Fruit fly (Drosophila melanogaster): ENCODE results near the gene CG15022.
A peak's percentile ranks its signal among the peaks of the same experiment; 100 is the strongest.

CG15022 gene

DNA sequence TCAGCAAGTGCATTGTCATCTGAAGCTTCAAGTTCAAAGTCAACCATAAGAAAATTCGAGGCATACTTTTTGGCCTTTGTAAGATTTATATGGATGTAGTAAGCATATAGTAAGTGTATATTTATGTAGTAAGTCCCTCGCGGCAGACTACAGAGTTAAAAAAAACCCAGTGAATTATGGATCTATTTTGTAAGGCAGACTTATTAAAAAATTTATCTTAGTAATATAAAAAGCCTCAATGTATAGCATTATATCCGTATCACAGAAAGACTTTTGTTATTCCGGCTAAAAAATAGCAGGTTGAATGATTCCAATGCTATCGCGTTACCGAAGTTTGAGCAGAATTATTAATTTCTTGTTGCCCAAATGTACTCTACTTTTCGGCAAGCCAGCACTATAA, 24.5 kb upstream of the CG15022 start:
- TF ChIP-seq sens (GFP tag) (peak; percentile 81), lola (GFP tag; optimal IDR thresholded peaks at IDR 0.05) (peak in 1 of 3 experiments; percentile 39), CG13894 (tag; optimal IDR thresholded peaks at IDR 0.05) (peak; percentile 73), CG12659 (GFP tag; optimal IDR thresholded peaks at IDR 0.05) (no peak)

DNA sequence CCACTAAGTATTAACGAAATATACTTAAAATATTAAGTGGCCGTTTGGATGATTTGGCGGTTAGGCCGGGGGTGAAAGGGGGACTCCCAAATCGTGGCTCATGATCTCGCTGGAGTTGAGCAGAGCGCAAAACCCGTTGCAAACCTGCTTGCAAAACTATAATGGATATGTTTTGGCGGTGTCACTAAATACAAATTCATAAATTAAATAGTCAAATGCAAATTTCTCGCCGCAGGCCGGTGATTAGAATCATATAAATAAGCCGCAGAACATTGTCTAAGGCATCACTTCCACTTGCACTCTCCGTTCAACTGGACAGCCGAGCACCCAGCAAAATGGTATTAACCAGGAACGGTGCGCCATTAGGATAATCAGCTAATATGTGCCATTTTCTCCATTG, 22.4 kb upstream of the CG15022 start, which contains the start of gene CG11350:
TSS of gene CG11350 (plus strand) at position 301 of the 400 bp plus-strand sequence.
- TF ChIP-seq B-H1 (GFP tag; IDR thresholded peaks at IDR 0.05) (no peak), Ets65A (GFP tag) (peak; percentile 50)

- TF ChIP-seq ERR (GFP tag; optimal IDR thresholded peaks at IDR 0.05) (no peak), Gug (GFP tag; IDR thresholded peaks at IDR 0.05) (peak; percentile 4; the same call in 1 of the 4 replicates), Hmr (GFP tag; optimal IDR thresholded peaks at IDR 0.05) (no peak), klu (GFP tag; IDR thresholded peaks at IDR 0.05) (peak; percentile 46; the same call in 1 of the 2 replicates), CG10959 (GFP tag; IDR thresholded peaks at IDR 0.05) (peak; percentile 65), cas (GFP tag; IDR thresholded peaks at IDR 0.05) (0 out of 2 replicates have a peak, but pooled peaks have one; percentile 29), CG6175 (GFP tag; IDR thresholded peaks at IDR 0.05) (peak; percentile 10; the same call in 1 of the 3 replicates), al (GFP tag; IDR thresholded peaks at IDR 0.05) (0 out of 2 replicates have a peak, but pooled peaks have one; percentile 4), slbo (GFP tag; IDR thresholded peaks at IDR 0.05) (peak; percentile 46), Ptx1 (GFP tag; IDR thresholded peaks at IDR 0.05) (0 out of 2 replicates have a peak, but pooled peaks have one; percentile 12), sisA (GFP tag; IDR thresholded peaks at IDR 0.05) (peak; percentile 23; the same call in 1 of the 2 replicates), CG9215 (GFP tag; IDR thresholded peaks at IDR 0.05) (peak; percentile 12; the same call in 1 of the 2 replicates), CG7963 (GFP tag; IDR thresholded peaks at IDR 0.05; ENCODE audit: partially characterized antibody) (0 out of 3 replicates have a peak, but pooled peaks have one; percentile 29), CG11504 (tag; optimal IDR thresholded peaks at IDR 0.05) (no peak), Med (GFP tag) (peak; percentile 11), CG9932 (GFP tag; IDR thresholded peaks at IDR 0.05) (peak; percentile 50; the same call in 1 of the 2 replicates), CG11085 (GFP tag; IDR thresholded peaks at IDR 0.05) (peak; percentile 61; the same call in 1 of the 2 replicates), CG6272 (GFP tag; IDR thresholded peaks at IDR 0.05) (peak; percentile 40; the same call in 1 of the 2 replicates), gsb (GFP tag; IDR thresholded peaks at IDR 0.05) (0 out of 2 replicates have a peak, but pooled peaks have one; percentile 16), CG14441 (GFP tag; IDR thresholded peaks at IDR 0.05) (0 out of 2 replicates have a peak, but pooled peaks have one; percentile 5), CG12769 (tag; optimal IDR thresholded peaks at IDR 0.05) (peak; percentile 20), dysf (GFP tag; IDR thresholded peaks at IDR 0.05) (0 out of 3 replicates have a peak, but pooled peaks have one; percentile 25), dimm (GFP tag; IDR thresholded peaks at IDR 0.05) (0 out of 2 replicates have a peak, but pooled peaks have one; percentile 8), CG10431 (GFP tag; optimal IDR thresholded peaks at IDR 0.05) (no peak), Rfx (GFP tag; IDR thresholded peaks at IDR 0.05) (peak; percentile 44), rib (GFP tag; IDR thresholded peaks at IDR 0.05) (peak; percentile 30; the same call in 1 of the 2 replicates), CG11247 (GFP tag; IDR thresholded peaks at IDR 0.05) (no peak), CG4404 (GFP tag; IDR thresholded peaks at IDR 0.05) (peak; percentile 35; the same call in 1 of the 2 replicates), mld (GFP tag; IDR thresholded peaks at IDR 0.05; ENCODE audit: partially characterized antibody) (0 out of 3 replicates have a peak, but pooled peaks have one; percentile 36), Aef1 (GFP tag; IDR thresholded peaks at IDR 0.05) (0 out of 3 replicates have a peak, but pooled peaks have one; percentile 10), ase (GFP tag; IDR thresholded peaks at IDR 0.05) (0 out of 3 replicates have a peak, but pooled peaks have one; percentile 4), ssp (GFP tag; IDR thresholded peaks at IDR 0.05) (peak; percentile 24; the same call in 1 of the 2 replicates), NFAT (GFP tag; IDR thresholded peaks at IDR 0.05) (no peak), jigr1 (GFP tag; IDR thresholded peaks at IDR 0.05) (0 out of 3 replicates have a peak, but pooled peaks have one; percentile 7), CG14014 (GFP tag; IDR thresholded peaks at IDR 0.05) (peak; percentile 5; the same call in 1 of the 2 replicates), ci (GFP tag; IDR thresholded peaks at IDR 0.05) (no peak), CG32772 (GFP tag; IDR thresholded peaks at IDR 0.05) (no peak), CG4424 (GFP tag; optimal IDR thresholded peaks at IDR 0.05) (no peak), sob (GFP tag; IDR thresholded peaks at IDR 0.05) (0 out of 2 replicates have a peak, but pooled peaks have one; percentile 9)
These were observed 20.6 kb upstream of the CG15022 start for dm6 chr3L:4480764-4481163.
